Fruit fly (Drosophila melanogaster): ENCODE data around the gene dsb.

Gene dsb

dm6 chr3L:1876215-1876625, 33.8 kb downstream of the dsb start, which contains the start of gene dre4 (continued):
- TF ChIP-seq so (GFP tag; IDR thresholded peaks at IDR 0.05) = peak; percentile 75
- no peak for TF ChIP-seq CG34224 (GFP tag; IDR thresholded peaks at IDR 0.05; ENCODE audit: partially characterized antibody)
- TF ChIP-seq Scr (GFP tag; IDR thresholded peaks at IDR 0.05; ENCODE audit: partially characterized antibody) = peak; percentile 25; the same call in 1 of the 2 replicates
- TF ChIP-seq CG17802 (tag; optimal IDR thresholded peaks at IDR 0.05) = peak; percentile 42
- TF ChIP-seq CG11085 (GFP tag; IDR thresholded peaks at IDR 0.05) = peak; percentile 36; the same call in 1 of the 2 replicates
- TF ChIP-seq C15 (GFP tag; IDR thresholded peaks at IDR 0.05) = no peak
- TF ChIP-seq br (optimal IDR thresholded peaks at IDR 0.05) = no peak
- no peak for TF ChIP-seq CG6791 (GFP tag; IDR thresholded peaks at IDR 0.05; ENCODE audit: partially characterized antibody)
- no peak for TF ChIP-seq tup (GFP tag; optimal IDR thresholded peaks at IDR 0.05)
- peak; percentile 8 for TF ChIP-seq CG4282 (GFP tag; optimal IDR thresholded peaks at IDR 0.05)
- TF ChIP-seq hth (optimal IDR thresholded peaks at IDR 0.05) = no peak
- TF ChIP-seq HLHmδ (GFP tag; optimal IDR thresholded peaks at IDR 0.05) = no peak
- TF ChIP-seq Mad (GFP tag; optimal IDR thresholded peaks at IDR 0.05) = peak; percentile 71
- TF ChIP-seq E2f1 (GFP tag; IDR thresholded peaks at IDR 0.05) = peak; percentile 87
- peak; percentile 46 for TF ChIP-seq chn (GFP tag; optimal IDR thresholded peaks at IDR 0.05)
- no peak for TF ChIP-seq gt (GFP tag; IDR thresholded peaks at IDR 0.05)
- TF ChIP-seq CG7357 (GFP tag; IDR thresholded peaks at IDR 0.05) = no peak
- TF ChIP-seq Oaz (GFP tag; IDR thresholded peaks at IDR 0.05) = 0 out of 2 replicates have a peak, but pooled peaks have one; percentile 29
- TF ChIP-seq HmgZ (tag; optimal IDR thresholded peaks at IDR 0.05) = peak; percentile 84
- peak; percentile 17 for TF ChIP-seq maf-S (GFP tag; optimal IDR thresholded peaks at IDR 0.05)
- peak; percentile 49 for TF ChIP-seq ewg (GFP tag; optimal IDR thresholded peaks at IDR 0.05)
- peak; percentile 52 for TF ChIP-seq CrebB (tag; optimal IDR thresholded peaks at IDR 0.05)
- no peak for TF ChIP-seq B-H2 (GFP tag; optimal IDR thresholded peaks at IDR 0.05)
- TF ChIP-seq klu (GFP tag; IDR thresholded peaks at IDR 0.05) = peak; percentile 58; the same call in 1 of the 2 replicates
- TF ChIP-seq Xbp1 (GFP tag; optimal IDR thresholded peaks at IDR 0.05) = peak; percentile 81
- peak; percentile 84 for TF ChIP-seq pho (GFP tag; optimal IDR thresholded peaks at IDR 0.05)
- TF ChIP-seq CG6654 (GFP tag; optimal IDR thresholded peaks at IDR 0.05) = peak; percentile 38
- peak; percentile 42 for TF ChIP-seq org-1 (GFP tag; optimal IDR thresholded peaks at IDR 0.05)
- TF ChIP-seq pb (GFP tag; optimal IDR thresholded peaks at IDR 0.05) = peak; percentile 23
- TF ChIP-seq CG17186 (GFP tag; optimal IDR thresholded peaks at IDR 0.05) = peak; percentile 77
- TF ChIP-seq GATAe (GFP tag; conservative IDR thresholded peaks at IDR 0.05) = no peak
- TF ChIP-seq ssp (GFP tag; IDR thresholded peaks at IDR 0.05) = peak; percentile 56
- TF ChIP-seq Ets65A (GFP tag) = peak; percentile 89
- TF ChIP-seq bigmax (GFP tag; optimal IDR thresholded peaks at IDR 0.05) = no peak
- TF ChIP-seq al (GFP tag; IDR thresholded peaks at IDR 0.05) = peak; percentile 53
- no peak for TF ChIP-seq CG7745 (tag; optimal IDR thresholded peaks at IDR 0.05)
- TF ChIP-seq Neu2 (GFP tag; optimal IDR thresholded peaks at IDR 0.05; ENCODE audit: borderline replicate concordance) = no peak
- TF ChIP-seq Gsc (GFP tag; IDR thresholded peaks at IDR 0.05) = no peak
- no peak for TF ChIP-seq yki (optimal IDR thresholded peaks at IDR 0.05)
- peak; percentile 81 for TF ChIP-seq CG2712 (tag; optimal IDR thresholded peaks at IDR 0.05)
- no peak for TF ChIP-seq sug (tag; optimal IDR thresholded peaks at IDR 0.05)
- peak; percentile 16 for TF ChIP-seq Nf-YC (tag; optimal IDR thresholded peaks at IDR 0.05)
- TF ChIP-seq CG9727 (GFP tag; optimal IDR thresholded peaks at IDR 0.05) = peak; percentile 49
- TF ChIP-seq CG3407 (GFP tag; optimal IDR thresholded peaks at IDR 0.05) = peak; percentile 51
- TF ChIP-seq cg (GFP tag; optimal IDR thresholded peaks at IDR 0.05) = no peak
- TF ChIP-seq gcm (GFP tag; optimal IDR thresholded peaks at IDR 0.05) = peak; percentile 66
- TF ChIP-seq nmo (GFP tag; optimal IDR thresholded peaks at IDR 0.05) = peak; percentile 76
- TF ChIP-seq CG3847 (GFP tag; IDR thresholded peaks at IDR 0.05) = peak; percentile 65
- peak; percentile 35 for TF ChIP-seq da (GFP tag; optimal IDR thresholded peaks at IDR 0.05)
- peak; percentile 72 for TF ChIP-seq Ptx1 (GFP tag; IDR thresholded peaks at IDR 0.05)
- peak; percentile 47; the same call in 1 of the 2 replicates for TF ChIP-seq CG31224 (GFP tag; IDR thresholded peaks at IDR 0.05)
- TF ChIP-seq CG17361 (GFP tag; IDR thresholded peaks at IDR 0.05) = peak; percentile 73

Measured in whole organism, embryonic.